Fruit fly (Drosophila melanogaster) whole organism, embryonic: ENCODE results near the gene WDR79.

Source experiments
- Atf3 ChIP-seq: fragments of 200-800 bp; sonication (Bioruptor generic); optimal IDR thresholded peaks from 3 replicates; lab custom pipeline; 2016; ENCODE audit warnings: missing biosample characterization, missing genetic modification characterization
- C15 ChIP-seq: fragments of 200-800 bp; sonication (Bioruptor generic); IDR thresholded peaks from 3 replicates; pipeline ENCODE4 v1.3.6; 2022; ENCODE audit warnings: missing biosample characterization, missing genetic modification characterization
- CG11247 ChIP-seq: fragments of 200-800 bp; sonication (Bioruptor generic); IDR thresholded peaks from 2 replicates; pipeline ENCODE4 v1.3.6; 2022; ENCODE audit warnings: missing biosample characterization, missing genetic modification characterization
- CG12659 ChIP-seq: fragments of 200-800 bp; sonication (Bioruptor generic); optimal IDR thresholded peaks from 3 replicates; lab custom pipeline; 2017; ENCODE audit warnings: mild to moderate bottlenecking, missing biosample characterization, missing genetic modification reagents, missing genetic modification characterization
- CG12942 ChIP-seq: fragments of 200-800 bp; sonication (Bioruptor generic); optimal IDR thresholded peaks from 3 replicates; lab custom pipeline; 2016; ENCODE audit warnings: missing biosample characterization, missing genetic modification characterization
- CG1602 ChIP-seq: fragments of 200-800 bp; sonication (Bioruptor generic); optimal IDR thresholded peaks from 3 replicates; lab custom pipeline; 2016; ENCODE audit warnings: missing biosample characterization, missing genetic modification characterization
- CG17912 ChIP-seq: fragments of 200-800 bp; sonication (Bioruptor generic); optimal IDR thresholded peaks from 2 replicates; lab custom pipeline; 2018; ENCODE audit warnings: missing biosample characterization, mild to moderate bottlenecking, missing genetic modification characterization
- CG2116 ChIP-seq: fragments of 200-800 bp; sonication (Bioruptor generic); optimal IDR thresholded peaks from 3 replicates; lab custom pipeline; 2018; ENCODE audit warnings: missing biosample characterization, mild to moderate bottlenecking, missing genetic modification characterization
- CG34376 ChIP-seq: fragments of 200-800 bp; sonication (Bioruptor generic); optimal IDR thresholded peaks from 2 replicates; lab custom pipeline; 2018; ENCODE audit warnings: missing biosample characterization, mild to moderate bottlenecking, missing genetic modification characterization
- CG4854 ChIP-seq: fragments of 200-800 bp; sonication (Bioruptor generic); optimal IDR thresholded peaks from 2 replicates; lab custom pipeline; 2016; ENCODE audit warnings: missing biosample characterization, missing genetic modification characterization, inconsistent platforms
- CG5180 ChIP-seq: fragments of 200-800 bp; sonication (Bioruptor generic); optimal IDR thresholded peaks from 3 replicates; lab custom pipeline; 2017; ENCODE audit warnings: missing biosample characterization, missing genetic modification characterization, mild to moderate bottlenecking, moderate library complexity, missing genetic modification reagents
- CG5245 ChIP-seq: fragments of 200-800 bp; sonication (Bioruptor generic); optimal IDR thresholded peaks from 3 replicates; lab custom pipeline; 2016; ENCODE audit warnings: missing biosample characterization, missing genetic modification characterization
- CG6689 ChIP-seq: fragments of 200-800 bp; sonication (Bioruptor generic); IDR thresholded peaks from 2 replicates; pipeline ENCODE4 v1.3.6; 2022; ENCODE audit warnings: missing biosample characterization, missing genetic modification characterization
- CG6765 ChIP-seq: fragments of 200-800 bp; sonication (Bioruptor generic); optimal IDR thresholded peaks from 3 replicates; lab custom pipeline; 2017; ENCODE audit warnings: missing biosample characterization, mild to moderate bottlenecking, missing genetic modification characterization
- CG6813 ChIP-seq: fragments of 200-800 bp; sonication (Bioruptor generic); optimal IDR thresholded peaks from 2 replicates; lab custom pipeline; 2017; ENCODE audit warnings: missing biosample characterization, missing genetic modification characterization, mild to moderate bottlenecking, moderate library complexity, missing genetic modification reagents
- CG7786 ChIP-seq: fragments of 200-800 bp; sonication (Bioruptor generic); optimal IDR thresholded peaks from 2 replicates; lab custom pipeline; 2016; ENCODE audit warnings: missing biosample characterization, missing genetic modification characterization
- CG7963 ChIP-seq: fragments of 200-800 bp; sonication (Bioruptor generic); IDR thresholded peaks from 3 replicates; pipeline ENCODE4 v1.3.6; 2022; ENCODE audit warnings: missing biosample characterization, missing genetic modification characterization; ENCODE audit not compliant: partially characterized antibody
- D ChIP-seq, 2 experiments: fragments of 200-800 bp in 1 of 2; fragments of >200 bp in 1 of 2; sonication (Bioruptor generic) in 1 of 2; optimal IDR thresholded peaks; 2 replicates in 1 of 2; 3 replicates in 1 of 2; lab custom pipeline; 2017; ENCODE audit warnings: mild to moderate bottlenecking in 1 of 2, missing biosample characterization in 1 of 2, missing genetic modification characterization in 1 of 2, missing genetic modification reagents in 1 of 2
- Doc2 ChIP-seq: fragments of 200-800 bp; sonication (Bioruptor generic); IDR thresholded peaks from 2 replicates; pipeline ENCODE4 v1.3.6; 2022; ENCODE audit warnings: missing biosample characterization, missing genetic modification characterization
- ERR ChIP-seq: fragments of 200-800 bp; sonication (Bioruptor generic); optimal IDR thresholded peaks from 2 replicates; lab custom pipeline; 2016; ENCODE audit warnings: missing biosample characterization, missing genetic modification characterization
- Gug ChIP-seq: fragments of 200-800 bp; sonication (Bioruptor generic); IDR thresholded peaks from 4 replicates; pipeline ENCODE4 v1.3.6; 2022; ENCODE audit warnings: missing biosample characterization, missing genetic modification characterization
- Hsf ChIP-seq: fragments of 200-800 bp; sonication (Bioruptor generic); optimal IDR thresholded peaks from 3 replicates; lab custom pipeline; 2016; ENCODE audit warnings: missing biosample characterization, missing genetic modification characterization
- Lim3 ChIP-seq: fragments of 200-800 bp; sonication (Bioruptor generic); IDR thresholded peaks from 2 replicates; pipeline ENCODE4 v1.3.6; 2022; ENCODE audit warnings: missing biosample characterization, missing genetic modification characterization
- Mrtf ChIP-seq: fragments of 200-800 bp; sonication (Bioruptor generic); IDR thresholded peaks from 3 replicates; pipeline ENCODE4 v1.3.6; 2022; ENCODE audit warnings: missing biosample characterization, missing genetic modification characterization
- Oli ChIP-seq: fragments of 200-800 bp; sonication (Bioruptor generic); optimal IDR thresholded peaks from 2 replicates; lab custom pipeline; 2018; ENCODE audit warnings: missing biosample characterization, mild to moderate bottlenecking, missing genetic modification characterization, moderate library complexity
- Opbp ChIP-seq: fragments of 200-800 bp; sonication (Bioruptor generic); IDR thresholded peaks from 3 replicates; pipeline ENCODE4 v1.3.6; 2022; ENCODE audit warnings: missing biosample characterization, missing genetic modification characterization; ENCODE audit not compliant: partially characterized antibody
- Scr ChIP-seq: fragments of 200-800 bp; sonication (Bioruptor generic); IDR thresholded peaks from 2 replicates; pipeline ENCODE4 v1.3.6; 2022; ENCODE audit warnings: missing biosample characterization, missing genetic modification characterization; ENCODE audit not compliant: partially characterized antibody
- Sox102F ChIP-seq: fragments of 200-800 bp; sonication (Bioruptor generic); optimal IDR thresholded peaks from 2 replicates; lab custom pipeline; 2018; ENCODE audit warnings: missing biosample characterization, mild to moderate bottlenecking, missing genetic modification characterization, moderate library complexity
- TFAM ChIP-seq: fragments of 200-800 bp; sonication (Bioruptor generic); optimal IDR thresholded peaks from 2 replicates; lab custom pipeline; 2017; ENCODE audit warnings: missing biosample characterization, missing genetic modification characterization, inconsistent platforms
- Vsx1 ChIP-seq: fragments of 200-800 bp; sonication (Bioruptor generic); optimal IDR thresholded peaks from 2 replicates; lab custom pipeline; 2017; ENCODE audit warnings: missing biosample characterization, mild to moderate bottlenecking, missing genetic modification characterization, missing genetic modification reagents
- bsh ChIP-seq, 2 experiments: fragments of 200-800 bp; sonication (Bioruptor generic); optimal IDR thresholded peaks; 2 replicates each; lab custom pipeline; 2017 to 2018; ENCODE audit warnings: mild to moderate bottlenecking in 2 of 2, missing biosample characterization in 2 of 2, missing genetic modification characterization in 2 of 2, moderate library complexity in 1 of 2
- cad ChIP-seq: fragments of >200 bp; optimal IDR thresholded peaks from 2 replicates; lab custom pipeline; 2017; ENCODE audit warnings: missing biosample characterization, missing genetic modification characterization
- cato ChIP-seq: fragments of 200-800 bp; sonication (Bioruptor generic); optimal IDR thresholded peaks from 2 replicates; lab custom pipeline; 2016; ENCODE audit warnings: missing biosample characterization, missing genetic modification characterization, borderline replicate concordance
- da ChIP-seq: fragments of 200-800 bp; sonication (Bioruptor generic); optimal IDR thresholded peaks from 2 replicates; lab custom pipeline; 2016; ENCODE audit warnings: missing biosample characterization, missing genetic modification characterization
- ewg ChIP-seq: fragments of 200-800 bp; sonication (Bioruptor generic); optimal IDR thresholded peaks from 3 replicates; lab custom pipeline; 2017; ENCODE audit warnings: mild to moderate bottlenecking, missing biosample characterization, missing genetic modification reagents, missing genetic modification characterization
- gt ChIP-seq: fragments of 200-800 bp; sonication (Bioruptor generic); IDR thresholded peaks from 2 replicates; pipeline ENCODE4 v1.3.6; 2022; ENCODE audit warnings: missing biosample characterization, missing genetic modification characterization
- hb ChIP-seq: fragments of 200-800 bp; sonication (Bioruptor generic); IDR thresholded peaks from 3 replicates; pipeline ENCODE4 v1.3.6; 2022; ENCODE audit warnings: missing biosample characterization, missing genetic modification characterization; ENCODE audit not compliant: partially characterized antibody
- kay ChIP-seq: fragments of 200-800 bp; sonication (Bioruptor generic); optimal IDR thresholded peaks from 2 replicates; lab custom pipeline; 2016; ENCODE audit warnings: missing biosample characterization, missing genetic modification characterization
- maf-S ChIP-seq: fragments of 200-800 bp; sonication (Bioruptor generic); optimal IDR thresholded peaks from 2 replicates; lab custom pipeline; 2016; ENCODE audit warnings: missing biosample characterization, missing genetic modification characterization
- oc ChIP-seq: fragments of 200-800 bp; sonication (Bioruptor generic); optimal IDR thresholded peaks from 2 replicates; lab custom pipeline; 2018; ENCODE audit warnings: missing biosample characterization, mild to moderate bottlenecking, missing genetic modification characterization, moderate library complexity
- otp ChIP-seq: fragments of 200-800 bp; sonication (Bioruptor generic); IDR thresholded peaks from 3 replicates; pipeline ENCODE4, ENCODE4 v1.3.6; 2022; ENCODE audit warnings: missing biosample characterization, missing genetic modification characterization
- pan ChIP-seq, 4 experiments: fragments of >200 bp in 3 of 4; fragments of 200-800 bp in 1 of 4; sonication (Bioruptor generic) in 1 of 4; optimal IDR thresholded peaks in 3 of 4; IDR thresholded peaks in 1 of 4; 2 replicates each; pipeline versions ENCODE4 v1.3.6 to Lab custom; 2017 to 2022; ENCODE audit warnings: missing biosample characterization in 2 of 4, missing genetic modification characterization in 2 of 4, mixed read lengths in 1 of 4
- pnt ChIP-seq: fragments of 200-800 bp; sonication (Bioruptor generic); optimal IDR thresholded peaks from 3 replicates; lab custom pipeline; 2016; ENCODE audit warnings: missing biosample characterization, missing genetic modification characterization
- sr ChIP-seq: fragments of 200-800 bp; sonication (Bioruptor generic); IDR thresholded peaks from 3 replicates; pipeline ENCODE4 v1.3.6; 2022; ENCODE audit warnings: missing biosample characterization, missing genetic modification characterization
- ssp ChIP-seq: fragments of 200-800 bp; sonication (Bioruptor generic); IDR thresholded peaks from 2 replicates; pipeline ENCODE4 v1.3.6; 2022; ENCODE audit warnings: missing biosample characterization, missing genetic modification characterization
- stc ChIP-seq: fragments of 200-800 bp; sonication (Bioruptor generic); IDR thresholded peaks from 2 replicates; pipeline ENCODE4 v1.3.6; 2022; ENCODE audit warnings: missing biosample characterization, missing genetic modification characterization
- unc-4 ChIP-seq: fragments of 200-800 bp; sonication (Bioruptor generic); IDR thresholded peaks from 2 replicates; pipeline ENCODE4 v1.3.6; 2022; ENCODE audit warnings: missing biosample characterization, missing genetic modification characterization; ENCODE audit not compliant: partially characterized antibody
- z ChIP-seq: fragments of 200-800 bp; sonication (Bioruptor generic); IDR thresholded peaks from 3 replicates; pipeline ENCODE4 v1.3.6; 2022; ENCODE audit warnings: missing biosample characterization, missing genetic modification characterization

The WDR79 gene

DNA sequence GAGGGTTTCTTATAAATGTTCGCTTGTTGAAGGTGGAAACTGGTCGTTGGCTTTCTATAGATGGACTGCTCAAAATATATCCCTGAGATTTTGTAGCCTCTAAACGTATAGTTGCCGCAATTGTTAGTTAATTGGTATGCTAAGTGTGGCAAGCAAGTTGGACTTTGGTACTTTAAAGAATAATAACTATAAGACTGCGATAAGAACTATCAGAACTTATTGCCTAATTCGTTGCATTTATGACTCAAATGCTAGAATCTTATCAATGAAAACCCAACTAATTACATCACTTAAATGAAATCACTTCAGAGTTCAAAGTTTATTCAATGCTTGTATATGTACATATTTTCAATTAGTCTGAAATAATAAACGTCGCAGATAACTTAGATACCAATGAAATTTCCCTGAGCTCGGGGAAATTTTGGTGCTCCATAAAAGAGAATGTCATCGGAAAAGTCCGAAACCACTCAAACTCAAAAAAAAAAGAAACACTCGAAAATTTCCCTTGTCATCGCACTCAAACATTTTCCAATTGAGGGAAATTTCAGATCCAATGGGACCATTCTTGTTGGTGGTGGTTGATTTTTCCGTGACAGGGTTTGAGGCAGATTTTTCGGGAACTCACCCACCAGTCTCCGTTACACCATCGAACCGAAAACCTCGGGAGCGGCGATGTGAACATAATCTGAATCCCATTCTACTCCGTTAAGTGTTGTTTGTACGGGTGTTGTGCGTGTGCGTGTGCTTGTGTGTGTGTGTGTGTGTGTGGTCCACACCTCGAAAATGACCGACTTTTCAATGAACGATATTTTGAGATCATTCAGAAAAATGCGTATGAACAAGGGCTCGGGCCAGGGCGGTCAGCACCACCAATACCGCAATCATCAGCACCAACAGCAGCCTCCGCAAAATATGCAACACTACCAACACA lies 36.5 kb downstream of the WDR79 start, which contains the start of gene CG45075 (continued):
- no peak for TF ChIP-seq CG7963 (GFP tag; lab: Robert Waterston, UW)
- TF ChIP-seq pnt (GFP tag; lab: Kevin White, UChicago): no peak
- no peak for TF ChIP-seq sr (GFP tag; lab: Robert Waterston, UW)
- no peak for TF ChIP-seq Hsf (GFP tag; lab: Kevin White, UChicago)
- TF ChIP-seq otp: no peak
- no peak for TF ChIP-seq CG7786 (GFP tag; lab: Kevin White, UChicago)
- TF ChIP-seq CG4854 (GFP tag; lab: Kevin White, UChicago): no peak
- peak; percentile 27; the same call in 1 of the 2 replicates for TF ChIP-seq Scr
- no peak for TF ChIP-seq TFAM (GFP tag; lab: Kevin White, UChicago)
- no peak for TF ChIP-seq ssp (GFP tag; lab: Robert Waterston, UW)
- no peak for TF ChIP-seq C15
- TF ChIP-seq CG5180 (GFP tag; lab: Kevin White, UChicago): peak; percentile 94
- TF ChIP-seq Atf3 (GFP tag; lab: Kevin White, UChicago): no peak
- TF ChIP-seq gt (GFP tag; lab: Robert Waterston, UW): no peak
- TF ChIP-seq Sox102F: no peak
- no peak for TF ChIP-seq Mrtf (GFP tag; lab: Robert Waterston, UW)
- no peak for TF ChIP-seq CG11247
- TF ChIP-seq CG1602 (GFP tag; lab: Kevin White, UChicago): no peak
- peak; percentile 18; the same call in 1 of the 3 replicates for TF ChIP-seq Opbp (GFP tag; lab: Robert Waterston, UW)
- TF ChIP-seq CG12942: no peak
- no peak for TF ChIP-seq da (GFP tag; lab: Kevin White, UChicago)
- no peak for TF ChIP-seq oc
- no peak for TF ChIP-seq kay (GFP tag; lab: Kevin White, UChicago)
- peak; percentile 11 for TF ChIP-seq CG6765
- peak in 1 of 2 experiments; percentile 23 for TF ChIP-seq bsh (GFP tag; optimal IDR thresholded peaks at IDR 0.05; lab: Kevin White, UChicago)
- TF ChIP-seq ewg (GFP tag; lab: Kevin White, UChicago): peak; percentile 17

DNA sequence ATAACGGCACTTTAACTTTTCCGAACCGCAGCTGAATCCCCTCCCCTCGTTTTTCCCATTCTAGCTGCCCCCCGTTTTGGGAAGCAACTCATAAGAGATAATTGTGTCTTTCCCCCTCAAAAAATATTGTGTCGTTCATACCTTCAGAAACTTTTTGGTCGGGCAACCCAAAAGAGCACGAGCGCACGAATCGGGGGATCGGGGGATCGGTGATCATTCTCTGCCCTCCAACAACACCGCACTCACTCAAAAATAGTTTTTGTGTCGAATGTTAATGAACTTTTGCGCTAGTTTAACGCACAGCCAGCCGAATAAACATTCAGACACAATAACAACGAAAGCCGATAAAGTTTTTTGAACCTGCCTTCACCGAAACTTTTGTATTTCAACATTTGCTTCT lies 37.2 kb downstream of the WDR79 start:
- peak; percentile 62 for TF ChIP-seq CG34376 (GFP tag; lab: Kevin White, UChicago)
- TF ChIP-seq hb (GFP tag; lab: Robert Waterston, UW): no peak
- no peak for TF ChIP-seq unc-4 (GFP tag; lab: Robert Waterston, UW)
- no peak for TF ChIP-seq Lim3
- TF ChIP-seq CG6813 (GFP tag; lab: Kevin White, UChicago): no peak
- TF ChIP-seq CG12659 (GFP tag; lab: Kevin White, UChicago): no peak
- no peak for TF ChIP-seq Gug
- no peak for TF ChIP-seq Vsx1 (GFP tag; lab: Kevin White, UChicago)
- TF ChIP-seq ERR (GFP tag; lab: Kevin White, UChicago): no peak
- TF ChIP-seq pan (optimal IDR thresholded peaks at IDR 0.05; lab: Kevin White, UChicago): no peak
- TF ChIP-seq pan (GFP tag; optimal IDR thresholded peaks at IDR 0.05 in 1 of 2, IDR thresholded peaks at IDR 0.05 in 1 of 2): peak in 1 of 2 experiments; percentile 20
- no peak for TF ChIP-seq D (optimal IDR thresholded peaks at IDR 0.05; lab: Kevin White, UChicago)
- no peak for TF ChIP-seq D (GFP tag; optimal IDR thresholded peaks at IDR 0.05; lab: Kevin White, UChicago)
- no peak for TF ChIP-seq CG5245 (GFP tag; lab: Kevin White, UChicago)
- TF ChIP-seq cato: no peak
- TF ChIP-seq z (GFP tag; lab: Robert Waterston, UW): peak; percentile 92
- TF ChIP-seq stc (GFP tag; lab: Robert Waterston, UW): no peak
- TF ChIP-seq maf-S (GFP tag; lab: Kevin White, UChicago): no peak
- no peak for TF ChIP-seq CG6689
- no peak for TF ChIP-seq Oli
- TF ChIP-seq CG17912 (GFP tag; lab: Kevin White, UChicago): no peak
- TF ChIP-seq cad (GFP tag; lab: Kevin White, UChicago): no peak
- TF ChIP-seq CG11247: no peak
- TF ChIP-seq Doc2 (GFP tag; lab: Robert Waterston, UW): no peak
- TF ChIP-seq CG2116 (GFP tag; lab: Kevin White, UChicago): no peak
